Worm (Caenorhabditis elegans) whole organism, L2 larva: ENCODE results near the gene F21C10.11.

Experiments used
- C34F6.9 ChIP-seq: fragments of 150-350 bp; optimal IDR thresholded peaks from 2 replicates; lab custom pipeline; 2014; ENCODE audit warnings: missing biosample characterization, missing genetic modification characterization
- R02D3.7 ChIP-seq: fragments of 150-350 bp; optimal IDR thresholded peaks from 2 replicates; lab custom pipeline; 2014; ENCODE audit warnings: missing biosample characterization, missing genetic modification characterization
- ZK546.5 ChIP-seq: sonication (generic microtip); optimal IDR thresholded peaks from 2 replicates; lab custom pipeline; 2017; ENCODE audit warnings: missing biosample characterization, missing genetic modification characterization
- alr-1 ChIP-seq: fragments of 150-350 bp; optimal IDR thresholded peaks from 2 replicates; lab custom pipeline; 2014; ENCODE audit warnings: missing biosample characterization, missing genetic modification characterization
- ama-1 ChIP-seq: fragments of 150-350 bp; optimal IDR thresholded peaks from 2 replicates; lab custom pipeline; 2018; ENCODE audit warnings: inconsistent platforms
- blmp-1 ChIP-seq: sonication (generic microtip); optimal IDR thresholded peaks from 2 replicates; lab custom pipeline; 2017; ENCODE audit warnings: missing genetic modification characterization, mild to moderate bottlenecking, missing compliant biosample characterization, antibody characterized with exemption, moderate library complexity; ENCODE audit not compliant: insufficient read depth
- ceh-16 ChIP-seq: fragments of 150-350 bp; optimal IDR thresholded peaks from 2 replicates; lab custom pipeline; 2014; ENCODE audit warnings: missing biosample characterization, missing genetic modification characterization
- crh-2 ChIP-seq: sonication (generic microtip); optimal IDR thresholded peaks from 2 replicates; lab custom pipeline; 2017; ENCODE audit warnings: missing biosample characterization, missing genetic modification characterization
- dmd-4 ChIP-seq: sonication (generic microtip); optimal IDR thresholded peaks from 2 replicates; lab custom pipeline; 2017; ENCODE audit warnings: missing biosample characterization, missing genetic modification characterization
- elt-1 ChIP-seq: fragments of 150-350 bp; optimal IDR thresholded peaks from 2 replicates; lab custom pipeline; 2014; ENCODE audit warnings: missing biosample characterization, missing genetic modification characterization
- elt-3 ChIP-seq: sonication (generic microtip); optimal IDR thresholded peaks from 2 replicates; lab custom pipeline; 2017; ENCODE audit warnings: missing biosample characterization, missing genetic modification characterization
- lin-11 ChIP-seq: fragments of 150-350 bp; sonication (generic microtip); optimal IDR thresholded peaks from 2 replicates; lab custom pipeline; 2014; ENCODE audit warnings: missing biosample characterization, missing genetic modification characterization, inconsistent platforms, mixed read lengths
- mbf-1 ChIP-seq: sonication (generic microtip); optimal IDR thresholded peaks from 2 replicates; lab custom pipeline; 2017; ENCODE audit warnings: missing biosample characterization, missing genetic modification characterization
- mdl-1 ChIP-seq, 2 experiments: fragments of 150-350 bp in 1 of 2; sonication (generic microtip) in 1 of 2; optimal IDR thresholded peaks; 2 replicates each; lab custom pipeline; 2017; ENCODE audit warnings: missing biosample characterization in 2 of 2, missing genetic modification characterization in 2 of 2
- nhr-11 ChIP-seq: fragments of 150-350 bp; optimal IDR thresholded peaks from 2 replicates; lab custom pipeline; 2014; ENCODE audit warnings: missing biosample characterization, missing genetic modification characterization
- nhr-12 ChIP-seq: fragments of 150-350 bp; optimal IDR thresholded peaks from 2 replicates; lab custom pipeline; 2014; ENCODE audit warnings: missing biosample characterization, missing genetic modification characterization
- nhr-21 ChIP-seq: fragments of 150-350 bp; optimal IDR thresholded peaks from 2 replicates; lab custom pipeline; 2014; ENCODE audit warnings: missing biosample characterization, missing genetic modification characterization
- nhr-23 ChIP-seq: fragments of 150-350 bp; optimal IDR thresholded peaks from 2 replicates; lab custom pipeline; 2014; ENCODE audit warnings: missing biosample characterization, missing genetic modification reagents, missing genetic modification characterization
- nhr-237 ChIP-seq: fragments of 150-350 bp; optimal IDR thresholded peaks from 2 replicates; lab custom pipeline; 2014; ENCODE audit warnings: missing biosample characterization, missing genetic modification characterization
- nhr-25 ChIP-seq: fragments of 150-350 bp; sonication (generic microtip); optimal IDR thresholded peaks from 3 replicates; lab custom pipeline; 2014; ENCODE audit warnings: missing biosample characterization, missing genetic modification characterization
- nhr-6 ChIP-seq: fragments of 150-350 bp; optimal IDR thresholded peaks from 2 replicates; lab custom pipeline; 2014; ENCODE audit warnings: missing biosample characterization, missing genetic modification characterization
- peb-1 ChIP-seq: fragments of 150-350 bp; optimal IDR thresholded peaks from 2 replicates; lab custom pipeline; 2014; ENCODE audit warnings: missing biosample characterization, missing genetic modification characterization
- skn-1 ChIP-seq: sonication (generic microtip); optimal IDR thresholded peaks from 2 replicates; lab custom pipeline; 2017; ENCODE audit warnings: missing biosample characterization, missing genetic modification characterization
- sma-3 ChIP-seq: sonication (generic microtip); optimal IDR thresholded peaks from 2 replicates; lab custom pipeline; 2016; ENCODE audit warnings: missing genetic modification reagents, missing genetic modification characterization, missing compliant biosample characterization
- sma-9 ChIP-seq, 2 experiments: fragments of 150-350 bp in 1 of 2; sonication (generic microtip) in 1 of 2; optimal IDR thresholded peaks; 2 replicates each; lab custom pipeline; 2014 to 2016; ENCODE audit warnings: missing genetic modification characterization in 2 of 2, mild to moderate bottlenecking in 1 of 2, missing biosample characterization in 1 of 2, missing compliant biosample characterization in 1 of 2, missing genetic modification reagents in 1 of 2, moderate library complexity in 1 of 2
- snpc-4 ChIP-seq: fragments of 150-350 bp; optimal IDR thresholded peaks from 2 replicates; lab custom pipeline; 2014; ENCODE audit warnings: missing biosample characterization, missing genetic modification characterization
- unc-62 ChIP-seq: fragments of 150-350 bp; optimal IDR thresholded peaks from 2 replicates; lab custom pipeline; 2014; ENCODE audit warnings: missing biosample characterization, missing genetic modification reagents, missing genetic modification characterization
- zag-1 ChIP-seq: fragments of 150-350 bp; optimal IDR thresholded peaks from 2 replicates; lab custom pipeline; 2014; ENCODE audit warnings: missing biosample characterization, missing genetic modification characterization
- ztf-1 ChIP-seq: fragments of 200-800 bp; sonication (Bioruptor generic); conservative IDR thresholded peaks from 2 replicates; pipeline ENCODE4 v1.3.6; 2022; ENCODE audit warnings: missing genetic modification characterization, missing compliant biosample characterization
- ztf-11 ChIP-seq: sonication (generic microtip); optimal IDR thresholded peaks from 2 replicates; lab custom pipeline; 2017; ENCODE audit warnings: missing biosample characterization, missing genetic modification characterization

F21C10.11 gene

ce11 chrV:9156679-9157078 is 33.4 kb downstream of the F21C10.11 start, which contains the start of gene B0222.15:
TSS of gene B0222.15 (minus strand) at chrV:9156779.
- no peak for TF ChIP-seq elt-3 (tag; lab: Kevin White, UChicago)
- no peak for TF ChIP-seq ceh-16 (tag; lab: Kevin White, UChicago)
- TF ChIP-seq ama-1 (lab: Kevin White, UChicago): no peak
- TF ChIP-seq nhr-6: no peak
- no peak for TF ChIP-seq nhr-12 (tag; lab: Kevin White, UChicago)
- TF ChIP-seq peb-1: no peak

- TF ChIP-seq unc-62 (GFP tag; lab: Kevin White, UChicago) (no peak), zag-1 (tag; lab: Kevin White, UChicago) (no peak)
Measured at ce11 chrV:9157597-9157996, 34.3 kb downstream of the F21C10.11 start.

ce11 chrV:9159146-9159717 is 35.9 kb downstream of the F21C10.11 start:
- TF ChIP-seq ama-1 (lab: Kevin White, UChicago): peak; percentile 18
- peak; percentile 40 for TF ChIP-seq nhr-25 (tag; lab: Kevin White, UChicago)

- TF ChIP-seq nhr-23 (tag; lab: Kevin White, UChicago) (no peak), R02D3.7 (tag; lab: Kevin White, UChicago) (no peak), ceh-16 (tag; lab: Kevin White, UChicago) (no peak), blmp-1 (tag; lab: Kevin White, UChicago) (peak; percentile 57), alr-1 (tag; lab: Kevin White, UChicago) (no peak), nhr-237 (no peak), crh-2 (tag; lab: Kevin White, UChicago) (peak; percentile 10), ztf-11 (tag; lab: Kevin White, UChicago) (no peak), elt-3 (tag; lab: Kevin White, UChicago) (no peak), nhr-11 (tag; lab: Kevin White, UChicago) (no peak), nhr-25 (tag; lab: Kevin White, UChicago) (peak; percentile 68), nhr-6 (no peak), sma-3 (peak; percentile 28), nhr-21 (peak; percentile 21), ZK546.5 (tag; lab: Kevin White, UChicago) (no peak), mbf-1 (no peak), ama-1 (lab: Kevin White, UChicago) (peak; percentile 20), zag-1 (tag; lab: Kevin White, UChicago) (no peak), snpc-4 (tag; lab: Kevin White, UChicago) (no peak), ztf-1 (no peak), sma-9 (GFP tag; optimal IDR thresholded peaks at IDR 0.05; lab: Kevin White, UChicago) (peak; percentile 25), sma-9 (tag; optimal IDR thresholded peaks at IDR 0.05; lab: Kevin White, UChicago) (no peak), skn-1 (tag; lab: Kevin White, UChicago) (no peak), elt-1 (no peak), C34F6.9 (tag; lab: Kevin White, UChicago) (no peak), dmd-4 (no peak), mdl-1 (tag; optimal IDR thresholded peaks at IDR 0.05; lab: Kevin White, UChicago) (no peak)
Measured at ce11 chrV:9160224-9160886, 37.1 kb downstream of the F21C10.11 start, which contains the start of gene col-144. TSS of gene col-144 (minus strand) at chrV:9160642.

ce11 chrV:9162118-9162729 is 38.9 kb downstream of the F21C10.11 start:
- no peak for TF ChIP-seq lin-11 (tag; lab: Kevin White, UChicago)

ce11 chrV:9162955-9163468 is 39.7 kb downstream of the F21C10.11 start, which contains the start of gene col-145:
TSS of gene col-145 (minus strand) at chrV:9163005.
- TF ChIP-seq nhr-12 (tag; lab: Kevin White, UChicago) (no peak), blmp-1 (tag; lab: Kevin White, UChicago) (peak; percentile 62)
